Worm (Caenorhabditis elegans): Measurements from ENCODE around the gene dhs-27.

DNA sequence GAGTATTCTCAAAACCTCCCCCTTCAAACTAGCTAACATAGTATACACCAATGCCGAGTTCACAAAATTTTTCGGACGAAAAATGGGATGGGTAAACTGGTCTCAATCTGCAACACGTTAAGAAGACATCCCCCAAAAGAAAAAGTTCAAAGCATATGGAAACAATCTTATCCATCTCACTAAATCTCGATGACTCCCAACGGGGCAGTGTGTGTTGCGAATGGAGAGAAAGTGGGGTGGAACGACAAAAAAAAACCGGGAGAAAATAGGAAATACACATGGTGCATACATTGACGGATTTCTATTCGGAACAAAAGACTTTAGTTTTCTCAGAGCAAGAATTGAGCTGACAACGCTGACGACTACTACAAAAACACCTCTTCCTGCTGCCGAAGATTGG is 39.2 kb downstream of the dhs-27 start:
- TF ChIP-seq pha-4 (tag; optimal IDR thresholded peaks at IDR 0.05) (no peak), ama-1 (optimal IDR thresholded peaks at IDR 0.05) (no peak), ceh-14 (tag; optimal IDR thresholded peaks at IDR 0.05) (no peak), che-1 (tag; optimal IDR thresholded peaks at IDR 0.05) (no peak), ets-4 (tag; optimal IDR thresholded peaks at IDR 0.05) (no peak), pat-9 (tag; optimal IDR thresholded peaks at IDR 0.05) (no peak)

Measured in whole organism, late embryonic.